Worm (Caenorhabditis elegans) whole organism, L2 larva: Measurements from ENCODE around the gene fbxa-135.

ENCODE experiments used
- blmp-1 ChIP-seq: sonication (generic microtip); optimal IDR thresholded peaks from 2 replicates; lab custom pipeline; 2017; ENCODE audit warnings: missing genetic modification characterization, mild to moderate bottlenecking, missing compliant biosample characterization, antibody characterized with exemption, moderate library complexity; ENCODE audit not compliant: insufficient read depth
- fos-1 ChIP-seq: fragments of 150-350 bp; optimal IDR thresholded peaks from 2 replicates; lab custom pipeline; 2014; ENCODE audit warnings: missing biosample characterization, missing genetic modification characterization
- ztf-11 ChIP-seq: sonication (generic microtip); optimal IDR thresholded peaks from 2 replicates; lab custom pipeline; 2017; ENCODE audit warnings: missing biosample characterization, missing genetic modification characterization
- ztf-4 ChIP-seq: fragments of 150-350 bp; optimal IDR thresholded peaks from 2 replicates; lab custom pipeline; 2014; ENCODE audit warnings: missing biosample characterization, missing genetic modification characterization

- no peak for TF ChIP-seq fos-1 (tag; lab: Kevin White, UChicago)
- TF ChIP-seq blmp-1 (tag; lab: Kevin White, UChicago), result no peak
- no peak for TF ChIP-seq ztf-4 (tag; lab: Kevin White, UChicago)
- no peak for TF ChIP-seq ztf-11
These were observed 4.9 kb downstream of the fbxa-135 start, which contains the start of gene srh-257 for ce11 chrV:15406928-15407327.
